Fruit fly (Drosophila melanogaster) whole organism, embryonic: ENCODE measurements around the gene dachs.

Source experiments
- Blimp-1 ChIP-seq: fragments of 200-800 bp; sonication (Bioruptor generic); optimal IDR thresholded peaks from 3 replicates; lab custom pipeline; 2018; ENCODE audit warnings: missing biosample characterization, missing genetic modification characterization, mild to moderate bottlenecking, moderate library complexity, missing genetic modification reagents
- CG10321 ChIP-seq: fragments of 200-800 bp; sonication (Bioruptor generic); IDR thresholded peaks from 2 replicates; pipeline ENCODE4 v1.3.6; 2022; ENCODE audit warnings: missing biosample characterization, missing genetic modification characterization
- CG11456 ChIP-seq: fragments of 200-800 bp; sonication (Bioruptor generic); IDR thresholded peaks from 3 replicates; pipeline ENCODE4 v1.3.6; 2022; ENCODE audit warnings: missing biosample characterization, missing genetic modification characterization
- CG11504 ChIP-seq: fragments of 200-800 bp; sonication (Bioruptor generic); optimal IDR thresholded peaks from 3 replicates; lab custom pipeline; 2019; ENCODE audit warnings: missing biosample characterization, mild to moderate bottlenecking, missing genetic modification characterization, moderate library complexity
- CG12659 ChIP-seq: fragments of 200-800 bp; sonication (Bioruptor generic); optimal IDR thresholded peaks from 3 replicates; lab custom pipeline; 2017; ENCODE audit warnings: mild to moderate bottlenecking, missing biosample characterization, missing genetic modification reagents, missing genetic modification characterization
- CG13287 ChIP-seq: fragments of 200-800 bp; sonication (Bioruptor generic); IDR thresholded peaks from 2 replicates; pipeline ENCODE4 v1.3.6; 2022; ENCODE audit warnings: missing biosample characterization, missing genetic modification characterization; ENCODE audit not compliant: partially characterized antibody
- CG13624 ChIP-seq: fragments of 200-800 bp; sonication (Bioruptor generic); optimal IDR thresholded peaks from 2 replicates; lab custom pipeline; 2016; ENCODE audit warnings: missing biosample characterization, missing genetic modification characterization
- CG14014 ChIP-seq: fragments of 200-800 bp; sonication (Bioruptor generic); IDR thresholded peaks from 2 replicates; pipeline ENCODE4 v1.3.6; 2022; ENCODE audit warnings: missing biosample characterization, missing genetic modification characterization
- CG14667 ChIP-seq: fragments of 200-800 bp; sonication (Bioruptor generic); IDR thresholded peaks from 2 replicates; pipeline ENCODE4 v1.3.6; 2022; ENCODE audit warnings: missing biosample characterization, missing genetic modification characterization
- CG14710 ChIP-seq: fragments of 200-800 bp; sonication (Bioruptor generic); optimal IDR thresholded peaks from 3 replicates; lab custom pipeline; 2019; ENCODE audit warnings: missing biosample characterization, mild to moderate bottlenecking, missing genetic modification characterization, moderate library complexity
- CG15601 ChIP-seq: fragments of 200-800 bp; sonication (Bioruptor generic); optimal IDR thresholded peaks from 3 replicates; lab custom pipeline; 2019; ENCODE audit warnings: missing biosample characterization, mild to moderate bottlenecking, missing genetic modification characterization, moderate library complexity
- CG16813 ChIP-seq: fragments of 200-800 bp; sonication (Bioruptor generic); IDR thresholded peaks from 3 replicates; pipeline ENCODE4 v1.3.6; 2022; ENCODE audit warnings: missing biosample characterization, missing genetic modification characterization; ENCODE audit not compliant: partially characterized antibody
- CG16815 ChIP-seq: fragments of 200-800 bp; sonication (Bioruptor generic); optimal IDR thresholded peaks from 3 replicates; lab custom pipeline; 2017; ENCODE audit warnings: missing biosample characterization, mild to moderate bottlenecking, missing genetic modification characterization
- CG17568 ChIP-seq: fragments of 200-800 bp; sonication (Bioruptor generic); optimal IDR thresholded peaks from 2 replicates; lab custom pipeline; 2018; ENCODE audit warnings: missing biosample characterization, mild to moderate bottlenecking, missing genetic modification characterization, moderate library complexity
- CG18011 ChIP-seq: fragments of 200-800 bp; sonication (Bioruptor generic); optimal IDR thresholded peaks from 2 replicates; lab custom pipeline; 2017; ENCODE audit warnings: missing biosample characterization, missing genetic modification characterization, mild to moderate bottlenecking, moderate library complexity, missing genotype
- CG30403 ChIP-seq: fragments of 200-800 bp; sonication (Bioruptor generic); optimal IDR thresholded peaks from 3 replicates; lab custom pipeline; 2016; ENCODE audit warnings: missing biosample characterization, missing genetic modification characterization
- CG30431 ChIP-seq: fragments of 200-800 bp; sonication (Bioruptor generic); optimal IDR thresholded peaks from 2 replicates; lab custom pipeline; 2017; ENCODE audit warnings: missing biosample characterization, missing genetic modification characterization
- CG31224 ChIP-seq: fragments of 200-800 bp; sonication (Bioruptor generic); IDR thresholded peaks from 2 replicates; pipeline ENCODE4 v1.3.6; 2022; ENCODE audit warnings: missing biosample characterization, missing genetic modification characterization
- CG31388 ChIP-seq: fragments of 200-800 bp; sonication (Bioruptor generic); optimal IDR thresholded peaks from 2 replicates; lab custom pipeline; 2016; ENCODE audit warnings: missing biosample characterization, missing genetic modification characterization
- CG3163 ChIP-seq: fragments of 200-800 bp; sonication (Bioruptor generic); optimal IDR thresholded peaks from 3 replicates; lab custom pipeline; 2016; ENCODE audit warnings: missing biosample characterization, missing genetic modification characterization
- CG4404 ChIP-seq: fragments of 200-800 bp; sonication (Bioruptor generic); IDR thresholded peaks from 2 replicates; pipeline ENCODE4 v1.3.6; 2022; ENCODE audit warnings: missing biosample characterization, missing genetic modification characterization
- CG6791 ChIP-seq: fragments of 200-800 bp; sonication (Bioruptor generic); IDR thresholded peaks from 3 replicates; pipeline ENCODE4 v1.3.6; 2022; ENCODE audit warnings: missing biosample characterization, missing genetic modification characterization; ENCODE audit not compliant: partially characterized antibody
- CG9876 ChIP-seq: fragments of 200-800 bp; sonication (Bioruptor generic); optimal IDR thresholded peaks from 2 replicates; lab custom pipeline; 2016; ENCODE audit warnings: missing biosample characterization, missing genetic modification characterization
- CTCF ChIP-seq: fragments of 200-800 bp; sonication (Bioruptor generic); optimal IDR thresholded peaks from 2 replicates; lab custom pipeline; 2017; ENCODE audit warnings: missing biosample characterization, mild to moderate bottlenecking, missing genetic modification characterization, moderate library complexity
- HLH4C ChIP-seq: fragments of 200-800 bp; sonication (Bioruptor generic); IDR thresholded peaks from 3 replicates; pipeline ENCODE4 v1.3.6; 2022; ENCODE audit warnings: missing biosample characterization, missing genetic modification characterization; ENCODE audit not compliant: partially characterized antibody
- NC2α ChIP-seq: fragments of 200-800 bp; sonication (Bioruptor generic); optimal IDR thresholded peaks from 2 replicates; lab custom pipeline; 2016; ENCODE audit warnings: missing biosample characterization, missing genetic modification characterization
- Oaz ChIP-seq: fragments of 200-800 bp; sonication (Bioruptor generic); IDR thresholded peaks from 2 replicates; pipeline ENCODE4 v1.3.6; 2022; ENCODE audit warnings: missing biosample characterization, missing genetic modification characterization
- Opbp ChIP-seq: fragments of 200-800 bp; sonication (Bioruptor generic); IDR thresholded peaks from 3 replicates; pipeline ENCODE4 v1.3.6; 2022; ENCODE audit warnings: missing biosample characterization, missing genetic modification characterization; ENCODE audit not compliant: partially characterized antibody
- Pdp1 ChIP-seq, 2 experiments: fragments of 200-800 bp; sonication (Bioruptor generic); optimal IDR thresholded peaks; 3 replicates each; lab custom pipeline; 2016; ENCODE audit warnings: missing biosample characterization in 2 of 2, missing genetic modification characterization in 2 of 2, mild to moderate bottlenecking in 1 of 2, moderate library complexity in 1 of 2
- Sry-β ChIP-seq: fragments of 200-800 bp; sonication (Bioruptor generic); optimal IDR thresholded peaks from 2 replicates; lab custom pipeline; 2018; ENCODE audit warnings: missing biosample characterization, mild to moderate bottlenecking, missing genetic modification characterization, moderate library complexity
- ase ChIP-seq: fragments of 200-800 bp; sonication (Bioruptor generic); IDR thresholded peaks from 3 replicates; pipeline ENCODE4 v1.3.6; 2022; ENCODE audit warnings: missing biosample characterization, missing genetic modification characterization
- ato ChIP-seq: fragments of 200-800 bp; sonication (Bioruptor generic); IDR thresholded peaks from 2 replicates; pipeline ENCODE4 v1.3.6; 2022; ENCODE audit warnings: missing biosample characterization, missing genetic modification characterization; ENCODE audit not compliant: partially characterized antibody
- az2 ChIP-seq: fragments of 200-800 bp; sonication (Bioruptor generic); optimal IDR thresholded peaks from 3 replicates; lab custom pipeline; 2016; ENCODE audit warnings: missing biosample characterization, missing genetic modification characterization
- btn ChIP-seq: fragments of 200-800 bp; sonication (Bioruptor generic); optimal IDR thresholded peaks from 2 replicates; lab custom pipeline; 2016; ENCODE audit warnings: missing biosample characterization, missing genetic modification characterization
- dan ChIP-seq: fragments of 200-800 bp; sonication (Bioruptor generic); IDR thresholded peaks from 2 replicates; pipeline ENCODE4 v1.3.6; 2022; ENCODE audit warnings: missing biosample characterization, missing genetic modification characterization
- dm ChIP-seq: fragments of 200-800 bp; sonication (Bioruptor generic); optimal IDR thresholded peaks from 3 replicates; lab custom pipeline; 2016; ENCODE audit warnings: missing biosample characterization, missing genetic modification characterization
- eyg ChIP-seq: fragments of 200-800 bp; sonication (Bioruptor generic); optimal IDR thresholded peaks from 3 replicates; lab custom pipeline; 2016; ENCODE audit warnings: missing biosample characterization, missing genetic modification characterization
- fd3F ChIP-seq: fragments of 200-800 bp; sonication (Bioruptor generic); optimal IDR thresholded peaks from 2 replicates; lab custom pipeline; 2018; ENCODE audit warnings: missing biosample characterization, mild to moderate bottlenecking, missing genetic modification characterization, moderate library complexity
- grn ChIP-seq: fragments of 200-800 bp; sonication (Bioruptor generic); optimal IDR thresholded peaks from 3 replicates; lab custom pipeline; 2017; ENCODE audit warnings: missing biosample characterization, missing genetic modification characterization
- h ChIP-seq: fragments of >200 bp; optimal IDR thresholded peaks from 2 replicates; lab custom pipeline; 2017
- her ChIP-seq: fragments of 200-800 bp; sonication (Bioruptor generic); optimal IDR thresholded peaks from 2 replicates; lab custom pipeline; 2016; ENCODE audit warnings: missing biosample characterization, missing genetic modification characterization
- jigr1 ChIP-seq: fragments of 200-800 bp; sonication (Bioruptor generic); IDR thresholded peaks from 3 replicates; pipeline ENCODE4 v1.3.6; 2022; ENCODE audit warnings: missing biosample characterization, missing genetic modification characterization
- jing ChIP-seq: fragments of 200-800 bp; sonication (Bioruptor generic); optimal IDR thresholded peaks from 2 replicates; lab custom pipeline; 2018; ENCODE audit warnings: missing biosample characterization, mild to moderate bottlenecking, missing genetic modification characterization
- kni ChIP-seq: fragments of 200-800 bp; sonication (Bioruptor generic); optimal IDR thresholded peaks from 3 replicates; lab custom pipeline; 2017; ENCODE audit warnings: mild to moderate bottlenecking, missing biosample characterization, missing genetic modification reagents, missing genetic modification characterization
- maf-S ChIP-seq: fragments of 200-800 bp; sonication (Bioruptor generic); optimal IDR thresholded peaks from 2 replicates; lab custom pipeline; 2016; ENCODE audit warnings: missing biosample characterization, missing genetic modification characterization
- nmo ChIP-seq: fragments of 200-800 bp; sonication (Bioruptor generic); optimal IDR thresholded peaks from 2 replicates; lab custom pipeline; 2018; ENCODE audit warnings: missing biosample characterization, mild to moderate bottlenecking, missing genetic modification characterization, moderate library complexity
- pita ChIP-seq: fragments of 200-800 bp; sonication (Bioruptor generic); optimal IDR thresholded peaks from 2 replicates; lab custom pipeline; 2017; ENCODE audit warnings: missing biosample characterization, mild to moderate bottlenecking, missing genetic modification characterization
- rib ChIP-seq: fragments of 200-800 bp; sonication (Bioruptor generic); IDR thresholded peaks from 2 replicates; pipeline ENCODE4 v1.3.6; 2022; ENCODE audit warnings: missing biosample characterization, missing genetic modification characterization
- ro ChIP-seq: fragments of 200-800 bp; sonication (Bioruptor generic); IDR thresholded peaks from 2 replicates; pipeline ENCODE4 v1.3.6; 2022; ENCODE audit warnings: missing biosample characterization, missing genetic modification characterization
- sens ChIP-seq: fragments of 200-800 bp; sonication (Bioruptor generic); peaks from one replicate; lab custom pipeline; 2016; ENCODE audit warnings: missing biosample characterization, missing genetic modification characterization
- sob ChIP-seq: fragments of 200-800 bp; sonication (Bioruptor generic); IDR thresholded peaks from 2 replicates; pipeline ENCODE4 v1.3.6; 2022; ENCODE audit warnings: missing biosample characterization, missing genetic modification characterization
- tna ChIP-seq: fragments of 200-800 bp; sonication (Bioruptor generic); IDR thresholded peaks from 2 replicates; pipeline ENCODE4 v1.3.6; 2022; ENCODE audit warnings: missing biosample characterization, missing genetic modification characterization; ENCODE audit not compliant: partially characterized antibody

Gene dachs

dm6 chr2L:8485562-8485961 lies 18.9 kb downstream of the dachs start (continued):
- no peak for TF ChIP-seq CG14667 (GFP tag; lab: Robert Waterston, UW)
- TF ChIP-seq CG4404 = no peak
- no peak for TF ChIP-seq CG17568 (GFP tag; lab: Kevin White, UChicago)
- TF ChIP-seq jing (GFP tag; lab: Kevin White, UChicago) = no peak
- TF ChIP-seq fd3F (GFP tag; lab: Kevin White, UChicago) = no peak
- no peak for TF ChIP-seq h (lab: Kevin White, UChicago)
- no peak for TF ChIP-seq CG11456
- no peak for TF ChIP-seq CG30431 (GFP tag; lab: Kevin White, UChicago)
- peak; percentile 38; the same call in 1 of the 2 replicates for TF ChIP-seq ato (GFP tag; lab: Robert Waterston, UW)
- no peak for TF ChIP-seq CG13624
- TF ChIP-seq dan = no peak
- no peak for TF ChIP-seq CG15601 (tag; lab: Kevin White, UChicago)
- no peak for TF ChIP-seq CG18011 (GFP tag; lab: Kevin White, UChicago)
- TF ChIP-seq CG16813 = peak; percentile 66
- TF ChIP-seq eyg (GFP tag; lab: Kevin White, UChicago) = no peak
- TF ChIP-seq Opbp (GFP tag; lab: Robert Waterston, UW) = peak; percentile 76
- TF ChIP-seq CG9876 = no peak
- TF ChIP-seq CG31224 = no peak
- no peak for TF ChIP-seq CG30403 (GFP tag; lab: Kevin White, UChicago)
- TF ChIP-seq btn = no peak
- no peak for TF ChIP-seq dm (GFP tag; lab: Kevin White, UChicago)
- no peak for TF ChIP-seq ro (GFP tag; lab: Robert Waterston, UW)
- TF ChIP-seq sens (GFP tag; lab: Kevin White, UChicago) = peak; percentile 87
- no peak for TF ChIP-seq Sry-β
- TF ChIP-seq ase (GFP tag; lab: Robert Waterston, UW) = no peak
- no peak for TF ChIP-seq NC2α (GFP tag; lab: Kevin White, UChicago)
- TF ChIP-seq CG14014 (GFP tag; lab: Robert Waterston, UW) = no peak
- TF ChIP-seq CG10321 (GFP tag; lab: Robert Waterston, UW) = no peak
- TF ChIP-seq tna (GFP tag; lab: Robert Waterston, UW) = peak; percentile 67; the same call in 1 of the 2 replicates
- no peak for TF ChIP-seq grn (GFP tag; lab: Kevin White, UChicago)
- TF ChIP-seq CG6791 = peak; percentile 71
- TF ChIP-seq Pdp1 (GFP tag; optimal IDR thresholded peaks at IDR 0.05; lab: Kevin White, UChicago) = no peak
- TF ChIP-seq Blimp-1 (GFP tag; lab: Kevin White, UChicago) = no peak
- peak; percentile 62 for TF ChIP-seq HLH4C (GFP tag; lab: Robert Waterston, UW)
- TF ChIP-seq CG16815 (GFP tag; lab: Kevin White, UChicago) = no peak
- TF ChIP-seq jigr1 (GFP tag; lab: Robert Waterston, UW) = no peak
- no peak for TF ChIP-seq CG12659 (GFP tag; lab: Kevin White, UChicago)
- TF ChIP-seq CG14710 (tag; lab: Kevin White, UChicago) = no peak
- TF ChIP-seq maf-S = no peak
- TF ChIP-seq CG11504 (tag; lab: Kevin White, UChicago) = no peak
- no peak for TF ChIP-seq kni (GFP tag; lab: Kevin White, UChicago)
- no peak for TF ChIP-seq az2 (GFP tag; lab: Kevin White, UChicago)
- TF ChIP-seq CG3163 (GFP tag; lab: Kevin White, UChicago) = no peak
- TF ChIP-seq nmo = no peak
- no peak for TF ChIP-seq rib (GFP tag; lab: Robert Waterston, UW)
- no peak for TF ChIP-seq sob (GFP tag; lab: Robert Waterston, UW)
- peak; percentile 50; the same call in 1 of the 2 replicates for TF ChIP-seq CG13287 (GFP tag; lab: Robert Waterston, UW)
- no peak for TF ChIP-seq Oaz (GFP tag; lab: Robert Waterston, UW)
- TF ChIP-seq her (GFP tag; lab: Kevin White, UChicago) = no peak
- no peak for TF ChIP-seq CG31388 (GFP tag; lab: Kevin White, UChicago)
- TF ChIP-seq pita (GFP tag; lab: Kevin White, UChicago) = no peak
- peak; percentile 96 for TF ChIP-seq CTCF (GFP tag; lab: Kevin White, UChicago)
